Fruit fly (Drosophila melanogaster) whole organism, prepupa: ENCODE measurements around the gene Caper.

Experiments
- Blimp-1 ChIP-seq: fragments of 200-800 bp; sonication (Bioruptor generic); optimal IDR thresholded peaks from 3 replicates; lab custom pipeline; 2017; ENCODE audit warnings: missing biosample characterization, missing genetic modification characterization, mild to moderate bottlenecking, moderate library complexity, missing genetic modification reagents
- CG11294 ChIP-seq: fragments of 200-800 bp; sonication (Bioruptor generic); IDR thresholded peaks from 2 replicates; pipeline ENCODE4 v1.3.6; 2022; ENCODE audit warnings: missing biosample characterization, missing genetic modification characterization
- CG11762 ChIP-seq: fragments of 200-800 bp; sonication (Bioruptor generic); optimal IDR thresholded peaks from 3 replicates; lab custom pipeline; 2016; ENCODE audit warnings: missing biosample characterization, missing genetic modification characterization; ENCODE audit not compliant: insufficient read depth
- CG11902 ChIP-seq: fragments of 200-800 bp; sonication (Bioruptor generic); optimal IDR thresholded peaks from 3 replicates; lab custom pipeline; 2016; ENCODE audit warnings: missing biosample characterization, missing genetic modification characterization
- CG15336 ChIP-seq: fragments of 200-800 bp; sonication (Bioruptor generic); IDR thresholded peaks from 2 replicates; pipeline ENCODE4 v1.3.6; 2022; ENCODE audit warnings: missing biosample characterization, missing genetic modification characterization
- CG3032 ChIP-seq: fragments of 200-800 bp; optimal IDR thresholded peaks from 2 replicates; lab custom pipeline; 2019; ENCODE audit warnings: missing biosample characterization, mild to moderate bottlenecking, missing genetic modification characterization, moderate library complexity
- CG31627 ChIP-seq: fragments of 200-800 bp; sonication (Bioruptor generic); optimal IDR thresholded peaks from 3 replicates; lab custom pipeline; 2016; ENCODE audit warnings: missing biosample characterization, missing genetic modification characterization
- CG3919 ChIP-seq: fragments of 200-800 bp; sonication (Bioruptor generic); optimal IDR thresholded peaks from 3 replicates; lab custom pipeline; 2016; ENCODE audit warnings: missing biosample characterization, missing genetic modification characterization
- CG4318 ChIP-seq: fragments of 200-800 bp; sonication (Bioruptor generic); optimal IDR thresholded peaks from 3 replicates; lab custom pipeline; 2017; ENCODE audit warnings: missing biosample characterization, mild to moderate bottlenecking, missing genetic modification characterization
- CG6163 ChIP-seq: fragments of 200-800 bp; sonication (Bioruptor generic); IDR thresholded peaks from 3 replicates; pipeline ENCODE4 v1.3.6; 2022; ENCODE audit warnings: missing biosample characterization, missing genetic modification characterization
- CG6808 ChIP-seq: fragments of 200-800 bp; sonication (Bioruptor generic); optimal IDR thresholded peaks from 3 replicates; lab custom pipeline; 2017; ENCODE audit warnings: missing biosample characterization, missing genetic modification characterization, mild to moderate bottlenecking, moderate library complexity, missing genetic modification reagents
- CG8119 ChIP-seq: fragments of 200-800 bp; sonication (Bioruptor generic); IDR thresholded peaks from 3 replicates; pipeline ENCODE4 v1.3.6; 2022; ENCODE audit warnings: missing biosample characterization, missing genetic modification characterization
- CG9139 ChIP-seq: fragments of 200-800 bp; sonication (Bioruptor generic); optimal IDR thresholded peaks from 3 replicates; lab custom pipeline; 2017; ENCODE audit warnings: missing biosample characterization, mild to moderate bottlenecking, missing genetic modification characterization
- Eip75B ChIP-seq: fragments of 200-800 bp; sonication (Bioruptor generic); optimal IDR thresholded peaks from 3 replicates; lab custom pipeline; 2016; ENCODE audit warnings: missing biosample characterization, missing genetic modification characterization
- Eip78C ChIP-seq: fragments of 200-800 bp; sonication (Bioruptor generic); peaks from one replicate; lab custom pipeline; 2016; ENCODE audit warnings: missing biosample characterization, missing genetic modification characterization
- Eip93F ChIP-seq: fragments of 200-800 bp; sonication (Bioruptor generic); optimal IDR thresholded peaks from 2 replicates; lab custom pipeline; 2016; ENCODE audit warnings: missing biosample characterization, mild to moderate bottlenecking, missing genetic modification characterization
- Ets21C ChIP-seq: fragments of 200-800 bp; sonication (Bioruptor generic); optimal IDR thresholded peaks from 3 replicates; lab custom pipeline; 2016; ENCODE audit warnings: missing biosample characterization, missing genetic modification characterization
- Ets96B ChIP-seq: fragments of 200-800 bp; optimal IDR thresholded peaks from 2 replicates; lab custom pipeline; 2019; ENCODE audit warnings: missing biosample characterization, mild to moderate bottlenecking, missing genetic modification characterization, moderate library complexity
- Hr38 ChIP-seq: sonication (Bioruptor generic); optimal IDR thresholded peaks from 2 replicates; lab custom pipeline; 2016; ENCODE audit warnings: missing biosample characterization, missing genetic modification characterization
- Hr39 ChIP-seq: fragments of 200-800 bp; sonication (Bioruptor generic); optimal IDR thresholded peaks from 2 replicates; lab custom pipeline; 2016; ENCODE audit warnings: missing biosample characterization, missing genetic modification characterization
- Lpt ChIP-seq: fragments of 200-800 bp; sonication (Bioruptor generic); optimal IDR thresholded peaks from 3 replicates; lab custom pipeline; 2016; ENCODE audit warnings: missing biosample characterization, missing genetic modification characterization
- OdsH ChIP-seq: fragments of 200-800 bp; sonication (Bioruptor generic); optimal IDR thresholded peaks from 3 replicates; lab custom pipeline; 2016; ENCODE audit warnings: missing biosample characterization, missing genetic modification characterization
- Sox14 ChIP-seq: fragments of 200-800 bp; sonication (Bioruptor generic); optimal IDR thresholded peaks from 3 replicates; lab custom pipeline; 2016; ENCODE audit warnings: missing biosample characterization, missing genetic modification characterization
- Sox15 ChIP-seq: fragments of 200-800 bp; sonication (Bioruptor generic); optimal IDR thresholded peaks from 3 replicates; lab custom pipeline; 2016; ENCODE audit warnings: missing biosample characterization, missing genetic modification characterization
- cyc ChIP-seq: fragments of 200-800 bp; sonication (Bioruptor generic); optimal IDR thresholded peaks from 3 replicates; lab custom pipeline; 2016; ENCODE audit warnings: missing biosample characterization, missing genetic modification characterization
- dac ChIP-seq: fragments of 200-800 bp; sonication (Bioruptor generic); optimal IDR thresholded peaks from 2 replicates; lab custom pipeline; 2017; ENCODE audit warnings: missing biosample characterization, mild to moderate bottlenecking, missing genetic modification characterization
- esn ChIP-seq: fragments of 200-800 bp; sonication (Bioruptor generic); optimal IDR thresholded peaks from 2 replicates; lab custom pipeline; 2016; ENCODE audit warnings: missing biosample characterization, mild to moderate bottlenecking, missing genetic modification characterization, moderate library complexity
- fkh ChIP-seq: fragments of 200-800 bp; sonication (Bioruptor generic); optimal IDR thresholded peaks from 3 replicates; lab custom pipeline; 2017; ENCODE audit warnings: missing biosample characterization, mild to moderate bottlenecking, missing genetic modification characterization, moderate library complexity
- lz ChIP-seq: fragments of 200-800 bp; sonication (Bioruptor generic); optimal IDR thresholded peaks from 3 replicates; lab custom pipeline; 2016; ENCODE audit warnings: missing biosample characterization, missing genetic modification characterization
- net ChIP-seq: fragments of 200-800 bp; sonication (Bioruptor generic); optimal IDR thresholded peaks from 3 replicates; lab custom pipeline; 2016; ENCODE audit warnings: missing biosample characterization, missing genetic modification characterization
- spab ChIP-seq: fragments of 200-800 bp; sonication (Bioruptor generic); optimal IDR thresholded peaks from 2 replicates; lab custom pipeline; 2017; ENCODE audit warnings: missing biosample characterization, mild to moderate bottlenecking, missing genetic modification characterization, missing genetic modification reagents
- ss ChIP-seq, 2 experiments: fragments of 200-800 bp; sonication (Bioruptor generic); optimal IDR thresholded peaks; 2 replicates in 1 of 2; 3 replicates in 1 of 2; lab custom pipeline; 2017 to 2018; ENCODE audit warnings: mild to moderate bottlenecking in 2 of 2, missing biosample characterization in 2 of 2, missing genetic modification characterization in 2 of 2, moderate library complexity in 1 of 2
- svp ChIP-seq: fragments of 200-800 bp; sonication (Bioruptor generic); peaks from one replicate; lab custom pipeline; 2016; ENCODE audit warnings: missing biosample characterization, missing genetic modification characterization
- topi ChIP-seq: fragments of 200-800 bp; sonication (Bioruptor generic); optimal IDR thresholded peaks from 3 replicates; lab custom pipeline; 2016; ENCODE audit warnings: missing biosample characterization, missing genetic modification characterization
- vri ChIP-seq: fragments of 200-800 bp; sonication (Bioruptor generic); optimal IDR thresholded peaks from 3 replicates; lab custom pipeline; 2016; ENCODE audit warnings: missing biosample characterization, mild to moderate bottlenecking, missing genetic modification characterization

Caper gene

DNA sequence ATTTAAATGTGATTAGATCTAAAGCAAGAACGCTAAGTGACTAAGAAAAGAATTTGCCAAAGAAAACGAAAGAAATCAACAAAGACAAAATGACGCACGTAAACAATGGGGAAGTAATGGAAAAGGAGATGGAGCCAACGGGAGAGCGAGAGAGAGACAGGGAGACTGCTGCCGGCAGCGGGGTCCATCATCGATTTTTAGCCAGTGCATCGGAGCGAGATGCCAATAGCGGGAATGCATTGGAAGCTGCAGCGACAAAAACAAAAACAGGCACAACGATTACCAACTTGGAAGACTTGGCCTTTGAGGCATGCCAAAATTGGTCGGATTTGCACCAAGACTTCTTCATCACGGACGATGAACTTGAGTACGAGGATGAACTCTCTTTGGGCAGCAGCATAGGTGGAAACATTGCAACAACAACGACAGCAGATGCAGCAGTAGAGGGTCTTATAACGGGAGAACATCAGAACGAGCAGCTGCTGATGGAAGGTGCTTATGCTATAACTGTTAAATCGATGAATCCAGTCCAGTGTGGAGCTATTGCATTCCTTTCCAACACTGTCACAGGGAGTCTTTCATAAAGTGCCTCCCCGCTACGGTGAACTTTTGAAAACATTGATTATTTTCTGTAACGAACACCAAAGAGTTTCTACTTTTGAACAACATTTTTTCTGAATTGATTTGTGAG, 18.1 kb downstream of the Caper start:
- TF ChIP-seq dac (no peak), ss (GFP tag; optimal IDR thresholded peaks at IDR 0.05; lab: Kevin White, UChicago) (peak in 1 of 2 experiments; percentile 34), Eip78C (GFP tag; lab: Kevin White, UChicago) (peak; percentile 30), CG6163 (GFP tag; lab: Robert Waterston, UW) (peak; percentile 42; the same call in 2 of the 3 replicates), net (GFP tag; lab: Kevin White, UChicago) (peak; percentile 19), Lpt (no peak), Sox14 (peak; percentile 21), svp (GFP tag; lab: Kevin White, UChicago) (peak; percentile 20), Hr39 (GFP tag; lab: Kevin White, UChicago) (no peak)

DNA sequence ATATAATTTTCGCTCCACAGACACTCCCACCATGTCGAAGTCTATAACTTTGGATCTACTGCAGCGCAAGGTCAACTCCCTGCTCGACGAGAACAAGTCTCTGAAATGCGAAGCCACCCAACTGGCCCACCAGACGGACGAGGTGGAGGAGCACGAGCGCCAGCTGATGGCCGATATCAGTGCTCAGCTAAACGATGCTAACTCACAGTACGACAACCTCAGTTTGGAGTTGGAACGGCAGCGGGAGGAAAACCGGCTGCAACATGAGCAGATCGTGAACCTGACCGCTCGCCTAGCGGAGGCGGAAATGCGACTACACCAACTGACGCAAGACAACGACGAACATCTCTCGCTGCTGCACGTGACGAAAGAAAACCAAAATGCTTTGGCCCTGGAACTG, 19.2 kb downstream of the Caper start:
- TF ChIP-seq cyc (GFP tag; lab: Kevin White, UChicago) (no peak), Eip78C (GFP tag; lab: Kevin White, UChicago) (peak; percentile 45)

DNA sequence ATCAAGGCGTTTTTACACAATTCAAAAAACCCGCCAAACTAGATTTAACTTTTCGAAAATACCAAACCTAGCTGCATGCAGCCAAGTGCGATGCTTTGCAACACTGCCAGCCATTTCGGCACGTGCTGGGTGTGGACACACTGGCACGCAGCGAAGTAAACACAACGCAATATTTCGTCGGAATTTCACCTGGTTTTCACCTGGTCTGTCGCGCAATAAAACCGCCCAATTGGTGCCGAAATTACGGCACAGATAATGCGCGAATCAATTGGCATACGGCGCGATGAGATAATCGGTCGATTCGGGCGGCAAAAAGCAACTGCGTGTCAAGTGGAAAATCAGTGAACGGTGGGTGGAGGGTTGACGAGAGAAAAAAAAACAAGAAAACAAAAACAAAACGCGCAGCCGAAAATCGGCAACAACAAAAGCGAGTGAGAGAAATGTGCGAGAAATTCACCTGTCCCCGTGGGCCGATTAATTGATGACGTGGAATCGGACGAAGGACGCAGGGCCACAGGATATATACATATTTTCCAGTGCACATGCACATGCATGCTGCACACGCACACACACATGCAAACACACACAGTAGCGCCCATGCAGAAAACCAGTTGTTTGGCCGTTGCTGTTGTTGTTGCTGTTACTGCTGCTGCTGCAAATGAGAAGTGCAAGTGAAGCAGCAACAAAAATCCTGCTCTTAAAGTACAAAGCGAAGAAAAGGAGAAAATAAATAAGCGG, 23.8 kb downstream of the Caper start, which contains the start of gene Mnn1:
Gene Mnn1, plus strand, starts transcription at position 113 of the 738 bp plus-strand sequence.
- peak; percentile 77 for TF ChIP-seq Blimp-1
- peak; percentile 30 for TF ChIP-seq CG3032 (tag; lab: Kevin White, UChicago)
- TF ChIP-seq Sox15 (GFP tag; lab: Kevin White, UChicago): no peak
- 0 out of 2 replicates have a peak, but pooled peaks have one; percentile 10 for TF ChIP-seq CG15336 (GFP tag; lab: Robert Waterston, UW)
- peak; percentile 7 for TF ChIP-seq CG31627
- peak; percentile 48 for TF ChIP-seq esn (GFP tag; lab: Kevin White, UChicago)
- TF ChIP-seq Sox14: peak; percentile 46
- TF ChIP-seq Eip78C (GFP tag; lab: Kevin White, UChicago): peak; percentile 76
- TF ChIP-seq vri (GFP tag; lab: Kevin White, UChicago): peak; percentile 99
- TF ChIP-seq cyc (GFP tag; lab: Kevin White, UChicago): peak; percentile 23
- TF ChIP-seq topi (GFP tag; lab: Kevin White, UChicago): peak; percentile 49
- no peak for TF ChIP-seq CG11762 (GFP tag; lab: Kevin White, UChicago)
- peak; percentile 63; the same call in 2 of the 3 replicates for TF ChIP-seq CG8119 (GFP tag; lab: Robert Waterston, UW)
- TF ChIP-seq spab (GFP tag; lab: Kevin White, UChicago): no peak
- TF ChIP-seq Eip93F (GFP tag; lab: Kevin White, UChicago): peak; percentile 63
- peak; percentile 28 for TF ChIP-seq lz (GFP tag; lab: Kevin White, UChicago)
- TF ChIP-seq Hr39 (GFP tag; lab: Kevin White, UChicago): no peak
- peak; percentile 24 for TF ChIP-seq Eip75B (GFP tag; lab: Kevin White, UChicago)

DNA sequence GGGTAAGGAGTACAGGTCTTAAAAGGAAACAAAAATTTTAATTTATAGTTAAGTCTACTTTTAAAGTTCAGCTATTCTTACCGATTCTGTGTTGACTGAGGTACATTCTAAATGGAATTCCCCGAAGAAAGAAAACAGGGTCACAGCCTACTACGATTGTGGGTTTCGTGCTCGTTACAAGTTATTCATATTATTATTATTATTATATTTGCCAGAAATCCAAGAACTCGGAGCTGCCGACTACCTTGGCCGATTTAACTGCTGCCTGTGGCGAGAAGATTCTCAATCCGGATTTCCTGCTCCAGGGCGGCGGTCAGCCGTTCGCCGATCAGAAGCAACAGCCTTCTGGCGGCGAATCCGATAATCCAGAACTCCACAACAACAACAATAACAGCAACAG, 28.2 kb downstream of the Caper start, which contains the start of gene Mst27D:
Gene Mst27D, minus strand, starts transcription at position 101 of the 400 bp plus-strand sequence.
- no peak for TF ChIP-seq Hr38 (GFP tag; lab: Kevin White, UChicago)
- no peak for TF ChIP-seq CG3032 (tag; lab: Kevin White, UChicago)
- TF ChIP-seq topi (GFP tag; lab: Kevin White, UChicago): no peak
- no peak for TF ChIP-seq OdsH (GFP tag; lab: Kevin White, UChicago)
- TF ChIP-seq Eip75B (GFP tag; lab: Kevin White, UChicago): no peak
- no peak for TF ChIP-seq CG3919
- TF ChIP-seq Ets21C: no peak
- TF ChIP-seq CG11902 (GFP tag; lab: Kevin White, UChicago): no peak
- no peak for TF ChIP-seq CG4318 (GFP tag; lab: Kevin White, UChicago)
- no peak for TF ChIP-seq CG11294
- TF ChIP-seq Blimp-1: no peak
- no peak for TF ChIP-seq CG6808
- no peak for TF ChIP-seq Eip93F (GFP tag; lab: Kevin White, UChicago)
- TF ChIP-seq fkh (GFP tag; lab: Kevin White, UChicago): no peak
- no peak for TF ChIP-seq Ets96B (tag; lab: Kevin White, UChicago)
- TF ChIP-seq cyc (GFP tag; lab: Kevin White, UChicago): no peak
- no peak for TF ChIP-seq CG9139 (GFP tag; lab: Kevin White, UChicago)
